Fruit fly (Drosophila melanogaster) whole organism, prepupa: ENCODE measurements around the gene Syx1A.

Experiments
- CG10631 ChIP-seq: fragments of 200-800 bp; sonication (Bioruptor generic); optimal IDR thresholded peaks from 2 replicates; lab custom pipeline; 2016; ENCODE audit warnings: missing biosample characterization, missing genetic modification characterization
- CG10669 ChIP-seq: fragments of 200-800 bp; sonication (Bioruptor generic); optimal IDR thresholded peaks from 3 replicates; lab custom pipeline; 2018; ENCODE audit warnings: missing biosample characterization, mild to moderate bottlenecking, missing genetic modification characterization, moderate library complexity
- CG11762 ChIP-seq: fragments of 200-800 bp; sonication (Bioruptor generic); optimal IDR thresholded peaks from 3 replicates; lab custom pipeline; 2016; ENCODE audit warnings: missing biosample characterization, missing genetic modification characterization; ENCODE audit not compliant: insufficient read depth
- CG11902 ChIP-seq: fragments of 200-800 bp; sonication (Bioruptor generic); optimal IDR thresholded peaks from 3 replicates; lab custom pipeline; 2016; ENCODE audit warnings: missing biosample characterization, missing genetic modification characterization
- CG3032 ChIP-seq: fragments of 200-800 bp; optimal IDR thresholded peaks from 2 replicates; lab custom pipeline; 2019; ENCODE audit warnings: missing biosample characterization, mild to moderate bottlenecking, missing genetic modification characterization, moderate library complexity
- CG3919 ChIP-seq: fragments of 200-800 bp; sonication (Bioruptor generic); optimal IDR thresholded peaks from 3 replicates; lab custom pipeline; 2016; ENCODE audit warnings: missing biosample characterization, missing genetic modification characterization
- CG4318 ChIP-seq: fragments of 200-800 bp; sonication (Bioruptor generic); optimal IDR thresholded peaks from 3 replicates; lab custom pipeline; 2017; ENCODE audit warnings: missing biosample characterization, mild to moderate bottlenecking, missing genetic modification characterization
- CG6163 ChIP-seq: fragments of 200-800 bp; sonication (Bioruptor generic); IDR thresholded peaks from 3 replicates; pipeline ENCODE4 v1.3.6; 2022; ENCODE audit warnings: missing biosample characterization, missing genetic modification characterization
- CG6276 ChIP-seq: fragments of 200-800 bp; sonication (Bioruptor generic); optimal IDR thresholded peaks from 2 replicates; lab custom pipeline; 2017; ENCODE audit warnings: missing biosample characterization, mild to moderate bottlenecking, missing genetic modification characterization
- CG6792 ChIP-seq: fragments of 200-800 bp; sonication (Bioruptor generic); optimal IDR thresholded peaks from 3 replicates; lab custom pipeline; 2016; ENCODE audit warnings: missing biosample characterization, missing genetic modification characterization
- CG6808 ChIP-seq: fragments of 200-800 bp; sonication (Bioruptor generic); optimal IDR thresholded peaks from 3 replicates; lab custom pipeline; 2017; ENCODE audit warnings: missing biosample characterization, missing genetic modification characterization, mild to moderate bottlenecking, moderate library complexity, missing genetic modification reagents
- CG6854 ChIP-seq: fragments of 200-800 bp; sonication (Bioruptor generic); optimal IDR thresholded peaks from 2 replicates; lab custom pipeline; 2017; ENCODE audit warnings: missing biosample characterization, mild to moderate bottlenecking, missing genetic modification characterization
- CG7368 ChIP-seq: fragments of 200-800 bp; sonication (Bioruptor generic); optimal IDR thresholded peaks from 3 replicates; lab custom pipeline; 2016; ENCODE audit warnings: missing biosample characterization, missing genetic modification characterization
- CG8119 ChIP-seq: fragments of 200-800 bp; sonication (Bioruptor generic); IDR thresholded peaks from 3 replicates; pipeline ENCODE4 v1.3.6; 2022; ENCODE audit warnings: missing biosample characterization, missing genetic modification characterization
- CG8632 ChIP-seq: fragments of 200-800 bp; sonication (Bioruptor generic); optimal IDR thresholded peaks from 3 replicates; lab custom pipeline; 2016; ENCODE audit warnings: missing biosample characterization, missing genetic modification characterization
- Eip75B ChIP-seq: fragments of 200-800 bp; sonication (Bioruptor generic); optimal IDR thresholded peaks from 3 replicates; lab custom pipeline; 2016; ENCODE audit warnings: missing biosample characterization, missing genetic modification characterization
- Eip78C ChIP-seq: fragments of 200-800 bp; sonication (Bioruptor generic); peaks from one replicate; lab custom pipeline; 2016; ENCODE audit warnings: missing biosample characterization, missing genetic modification characterization
- Ets21C ChIP-seq: fragments of 200-800 bp; sonication (Bioruptor generic); optimal IDR thresholded peaks from 3 replicates; lab custom pipeline; 2016; ENCODE audit warnings: missing biosample characterization, missing genetic modification characterization
- Gug ChIP-seq: fragments of 200-800 bp; sonication (Bioruptor generic); IDR thresholded peaks from 2 replicates; pipeline ENCODE4 v1.3.6; 2022; ENCODE audit warnings: missing biosample characterization, missing genetic modification characterization
- Hr38 ChIP-seq: sonication (Bioruptor generic); optimal IDR thresholded peaks from 2 replicates; lab custom pipeline; 2016; ENCODE audit warnings: missing biosample characterization, missing genetic modification characterization
- Hr4 ChIP-seq: fragments of 200-800 bp; sonication (Bioruptor generic); optimal IDR thresholded peaks from 3 replicates; lab custom pipeline; 2016; ENCODE audit warnings: missing biosample characterization, missing genetic modification characterization
- Lpt ChIP-seq: fragments of 200-800 bp; sonication (Bioruptor generic); optimal IDR thresholded peaks from 3 replicates; lab custom pipeline; 2016; ENCODE audit warnings: missing biosample characterization, missing genetic modification characterization
- Sox102F ChIP-seq: fragments of 200-800 bp; sonication (Bioruptor generic); optimal IDR thresholded peaks from 2 replicates; lab custom pipeline; 2016; ENCODE audit warnings: missing biosample characterization, mild to moderate bottlenecking, missing genetic modification characterization
- Sox15 ChIP-seq: fragments of 200-800 bp; sonication (Bioruptor generic); optimal IDR thresholded peaks from 3 replicates; lab custom pipeline; 2016; ENCODE audit warnings: missing biosample characterization, missing genetic modification characterization
- achi ChIP-seq: fragments of 200-800 bp; sonication (Bioruptor generic); optimal IDR thresholded peaks from 3 replicates; lab custom pipeline; 2016; ENCODE audit warnings: missing biosample characterization, missing genetic modification characterization
- cyc ChIP-seq: fragments of 200-800 bp; sonication (Bioruptor generic); optimal IDR thresholded peaks from 3 replicates; lab custom pipeline; 2016; ENCODE audit warnings: missing biosample characterization, missing genetic modification characterization
- dac ChIP-seq: fragments of 200-800 bp; sonication (Bioruptor generic); optimal IDR thresholded peaks from 2 replicates; lab custom pipeline; 2017; ENCODE audit warnings: missing biosample characterization, mild to moderate bottlenecking, missing genetic modification characterization
- dsx ChIP-seq: fragments of 200-800 bp; optimal IDR thresholded peaks from 3 replicates; lab custom pipeline; 2019; ENCODE audit warnings: missing biosample characterization, mild to moderate bottlenecking, missing genetic modification characterization, moderate library complexity; ENCODE audit not compliant: poor library complexity, severe bottlenecking
- eg ChIP-seq: fragments of 200-800 bp; sonication (Bioruptor generic); IDR thresholded peaks from 3 replicates; pipeline ENCODE4 v1.3.6; 2022; ENCODE audit warnings: missing biosample characterization, missing genetic modification characterization
- fd59A ChIP-seq: fragments of 200-800 bp; sonication (Bioruptor generic); optimal IDR thresholded peaks from 2 replicates; lab custom pipeline; 2017; ENCODE audit warnings: missing biosample characterization, mild to moderate bottlenecking, missing genetic modification characterization, missing genetic modification reagents
- fd85E ChIP-seq: fragments of 200-800 bp; sonication (Bioruptor generic); optimal IDR thresholded peaks from 3 replicates; lab custom pipeline; 2016; ENCODE audit warnings: missing biosample characterization, missing genetic modification characterization
- lz ChIP-seq: fragments of 200-800 bp; sonication (Bioruptor generic); optimal IDR thresholded peaks from 3 replicates; lab custom pipeline; 2016; ENCODE audit warnings: missing biosample characterization, missing genetic modification characterization
- net ChIP-seq: fragments of 200-800 bp; sonication (Bioruptor generic); optimal IDR thresholded peaks from 3 replicates; lab custom pipeline; 2016; ENCODE audit warnings: missing biosample characterization, missing genetic modification characterization
- pdm3 ChIP-seq: fragments of 200-800 bp; sonication (Bioruptor generic); optimal IDR thresholded peaks from 3 replicates; lab custom pipeline; 2016; ENCODE audit warnings: missing biosample characterization, missing genetic modification characterization
- salr ChIP-seq, 2 experiments: fragments of 200-800 bp; sonication (Bioruptor generic); optimal IDR thresholded peaks; 3 replicates each; lab custom pipeline; 2016 to 2018; ENCODE audit warnings: missing biosample characterization in 2 of 2, missing genetic modification characterization in 2 of 2, mild to moderate bottlenecking in 1 of 2
- spab ChIP-seq: fragments of 200-800 bp; sonication (Bioruptor generic); optimal IDR thresholded peaks from 2 replicates; lab custom pipeline; 2017; ENCODE audit warnings: missing biosample characterization, mild to moderate bottlenecking, missing genetic modification characterization, missing genetic modification reagents
- ss ChIP-seq, 2 experiments: fragments of 200-800 bp; sonication (Bioruptor generic); optimal IDR thresholded peaks; 2 replicates in 1 of 2; 3 replicates in 1 of 2; lab custom pipeline; 2017 to 2018; ENCODE audit warnings: mild to moderate bottlenecking in 2 of 2, missing biosample characterization in 2 of 2, missing genetic modification characterization in 2 of 2, moderate library complexity in 1 of 2
- svp ChIP-seq: fragments of 200-800 bp; sonication (Bioruptor generic); peaks from one replicate; lab custom pipeline; 2016; ENCODE audit warnings: missing biosample characterization, missing genetic modification characterization
- topi ChIP-seq: fragments of 200-800 bp; sonication (Bioruptor generic); optimal IDR thresholded peaks from 3 replicates; lab custom pipeline; 2016; ENCODE audit warnings: missing biosample characterization, missing genetic modification characterization

Syx1A gene

DNA sequence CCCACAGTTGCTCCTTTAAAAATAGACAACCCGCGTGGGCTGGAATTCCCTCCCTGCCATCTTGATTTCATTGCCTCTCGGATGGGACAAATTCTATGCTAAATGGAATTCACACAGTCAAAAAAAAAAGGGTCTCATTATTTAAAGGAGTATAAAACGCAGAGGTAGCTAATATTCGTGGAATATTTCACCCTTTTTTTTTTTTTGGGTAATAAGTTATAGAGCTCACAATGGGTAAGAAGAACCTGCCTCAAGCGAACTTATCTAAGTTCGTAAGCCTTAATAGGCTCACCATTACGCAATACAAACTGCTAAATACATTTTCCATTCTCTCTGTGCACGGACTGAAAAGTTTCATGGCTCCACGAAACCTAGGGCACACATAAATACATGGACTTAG is 31.9 kb downstream of the Syx1A start (continued):
- peak; percentile 6 for TF ChIP-seq CG6808 (GFP tag; lab: Kevin White, UChicago)
- no peak for TF ChIP-seq Gug
- TF ChIP-seq CG10669 (GFP tag; lab: Kevin White, UChicago), result peak; percentile 25
- no peak for TF ChIP-seq CG7368
- no peak for TF ChIP-seq dac
- no peak for TF ChIP-seq ss (GFP tag; optimal IDR thresholded peaks at IDR 0.05; lab: Kevin White, UChicago)
- peak; percentile 12 for TF ChIP-seq Hr4 (GFP tag; lab: Kevin White, UChicago)
- no peak for TF ChIP-seq Ets21C (GFP tag; lab: Kevin White, UChicago)
- no peak for TF ChIP-seq CG6792 (GFP tag; lab: Kevin White, UChicago)
- TF ChIP-seq lz (GFP tag; lab: Kevin White, UChicago), result no peak
- TF ChIP-seq cyc (GFP tag; lab: Kevin White, UChicago), result no peak

DNA sequence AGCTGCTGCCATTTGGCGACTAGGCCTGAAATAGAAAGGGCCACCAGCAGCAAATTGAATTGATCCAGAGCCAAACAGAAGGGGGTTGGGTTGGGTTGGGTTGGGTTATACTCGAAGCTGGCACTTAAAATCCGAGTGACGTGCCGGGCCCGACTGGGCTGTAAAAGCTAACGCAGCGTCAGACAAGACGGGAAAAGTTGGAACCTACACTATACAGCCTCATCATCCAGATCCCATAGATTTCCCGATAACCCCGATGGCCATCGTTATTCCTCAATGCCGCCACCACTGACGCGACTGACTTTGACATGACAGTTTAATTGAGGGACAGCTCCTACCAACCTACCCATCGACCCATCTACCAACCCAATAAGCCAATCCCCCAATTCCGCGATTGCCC is 35.6 kb downstream of the Syx1A start:
- TF ChIP-seq spab (no peak), net (GFP tag; lab: Kevin White, UChicago) (no peak), CG11902 (GFP tag; lab: Kevin White, UChicago) (no peak), Eip75B (GFP tag; lab: Kevin White, UChicago) (no peak), fd59A (GFP tag; lab: Kevin White, UChicago) (no peak), CG6854 (GFP tag; lab: Kevin White, UChicago) (no peak), fd85E (GFP tag; lab: Kevin White, UChicago) (no peak), CG6163 (GFP tag; lab: Robert Waterston, UW) (no peak), CG6276 (no peak), salr (GFP tag; optimal IDR thresholded peaks at IDR 0.05; lab: Kevin White, UChicago) (no peak), Hr38 (GFP tag; lab: Kevin White, UChicago) (no peak), topi (no peak), Sox102F (GFP tag; lab: Kevin White, UChicago) (no peak), pdm3 (no peak), Gug (no peak), svp (GFP tag; lab: Kevin White, UChicago) (no peak)

DNA sequence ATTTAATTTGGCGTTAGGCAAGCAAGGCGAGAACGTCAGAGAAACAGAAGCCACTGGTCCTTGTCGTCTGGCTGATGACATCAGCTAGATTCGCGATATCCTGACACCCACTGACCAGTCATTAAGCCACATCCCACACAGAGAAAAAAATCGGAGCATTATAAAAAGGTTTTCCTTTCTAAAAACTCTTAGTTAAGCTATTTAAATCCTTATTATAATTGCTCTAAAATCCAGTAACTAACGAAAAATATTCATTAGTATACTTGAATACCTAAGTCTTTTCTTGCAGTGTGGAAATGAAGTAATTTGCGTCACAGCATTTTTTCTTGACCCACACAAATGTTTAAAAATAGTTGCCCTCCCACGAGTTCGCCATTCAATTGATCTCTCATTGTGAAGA is 36.7 kb downstream of the Syx1A start:
- TF ChIP-seq spab (no peak), CG8119 (no peak), CG3919 (GFP tag; lab: Kevin White, UChicago) (no peak), lz (GFP tag; lab: Kevin White, UChicago) (no peak), topi (no peak), CG11902 (GFP tag; lab: Kevin White, UChicago) (no peak), CG7368 (no peak), Eip78C (GFP tag; lab: Kevin White, UChicago) (no peak), CG3032 (tag; lab: Kevin White, UChicago) (no peak), CG11762 (GFP tag; lab: Kevin White, UChicago) (no peak), ss (GFP tag; optimal IDR thresholded peaks at IDR 0.05; lab: Kevin White, UChicago) (no peak), CG10631 (GFP tag; lab: Kevin White, UChicago) (no peak), CG4318 (GFP tag; lab: Kevin White, UChicago) (no peak), eg (no peak), dac (no peak), dsx (GFP tag; lab: Kevin White, UChicago) (no peak), salr (GFP tag; optimal IDR thresholded peaks at IDR 0.05; lab: Kevin White, UChicago) (no peak)

DNA sequence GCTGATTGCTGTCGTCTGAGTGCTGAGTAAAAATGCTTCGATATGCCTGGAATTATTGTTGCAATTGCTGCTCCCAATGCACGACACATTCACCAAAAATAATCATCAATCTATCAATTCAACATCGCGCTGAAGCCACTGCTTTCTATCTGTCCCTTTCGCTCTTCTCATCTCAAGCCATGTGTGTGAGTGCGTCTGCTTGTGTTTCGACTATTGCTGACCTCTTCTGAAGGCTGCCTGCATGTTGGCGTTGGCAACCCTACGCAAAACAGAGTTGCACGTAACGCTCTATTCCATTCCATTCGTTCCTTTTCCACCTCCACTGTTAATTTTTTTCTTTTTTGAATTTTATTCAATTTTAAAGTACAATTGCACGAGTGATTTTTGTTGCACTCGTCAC is 39.8 kb downstream of the Syx1A start:
- TF ChIP-seq CG8632 (no peak), topi (no peak), CG6808 (GFP tag; lab: Kevin White, UChicago) (no peak), achi (GFP tag; lab: Kevin White, UChicago) (no peak), Sox15 (GFP tag; lab: Kevin White, UChicago) (no peak), dac (no peak), Lpt (GFP tag; lab: Kevin White, UChicago) (no peak), cyc (GFP tag; lab: Kevin White, UChicago) (no peak)
